Worm (Caenorhabditis elegans) whole organism, young adult: ENCODE measurements around the gene T12B3.2.

Experiments used
- C06A6.2 ChIP-seq: fragments of 200-800 bp; sonication (Bioruptor generic); conservative IDR thresholded peaks from 2 replicates; pipeline ENCODE4 v1.3.6; 2022; ENCODE audit warnings: missing genetic modification characterization, missing compliant biosample characterization
- K11D2.4 ChIP-seq: fragments of 200-800 bp; sonication (Bioruptor generic); IDR thresholded peaks from 2 replicates; pipeline ENCODE4 v1.3.6; 2022; ENCODE audit warnings: missing genetic modification reagents, missing genetic modification characterization, missing compliant biosample characterization
- K12H6.12 ChIP-seq: fragments of 200-800 bp; sonication (Bioruptor generic); optimal IDR thresholded peaks from 2 replicates; lab custom pipeline; 2018; ENCODE audit warnings: mild to moderate bottlenecking, missing genetic modification characterization, missing compliant biosample characterization
- ZK185.1 ChIP-seq: sonication (generic microtip); optimal IDR thresholded peaks from 2 replicates; lab custom pipeline; 2016; ENCODE audit warnings: mild to moderate bottlenecking, missing genetic modification characterization, missing compliant biosample characterization; ENCODE audit not compliant: poor library complexity, severe bottlenecking
- ama-1 ChIP-seq, 3 experiments: fragments of 150-350 bp in 1 of 3; sonication (generic microtip) in 2 of 3; optimal IDR thresholded peaks; 2 replicates each; lab custom pipeline; 2014 to 2018; ENCODE audit warnings: missing biosample characterization in 2 of 3, missing genetic modification characterization in 2 of 3, missing genetic modification reagents in 2 of 3
- aptf-3 ChIP-seq: fragments of 200-800 bp; sonication (Bioruptor generic); IDR thresholded peaks from 2 replicates; pipeline ENCODE4 v1.3.6; 2022; ENCODE audit warnings: missing genetic modification characterization, missing compliant biosample characterization
- atf-7 ChIP-seq: sonication (generic microtip); optimal IDR thresholded peaks from 2 replicates; lab custom pipeline; 2017; ENCODE audit warnings: mild to moderate bottlenecking, missing genetic modification characterization, missing compliant biosample characterization
- attf-5 ChIP-seq: fragments of 200-800 bp; sonication (Bioruptor generic); optimal IDR thresholded peaks from 2 replicates; lab custom pipeline; 2018; ENCODE audit warnings: mild to moderate bottlenecking, missing genetic modification characterization, missing compliant biosample characterization
- cebp-1 ChIP-seq, 2 experiments: fragments of 200-800 bp in 1 of 2; sonication (Bioruptor generic) in 1 of 2; sonication (generic microtip) in 1 of 2; IDR thresholded peaks in 1 of 2; optimal IDR thresholded peaks in 1 of 2; 2 replicates each; pipeline versions ENCODE4 v1.3.6 to Lab custom; 2017 to 2022; ENCODE audit warnings: missing compliant biosample characterization in 2 of 2, missing genetic modification characterization in 2 of 2, mild to moderate bottlenecking in 1 of 2, missing genetic modification reagents in 1 of 2, moderate library complexity in 1 of 2
- ceh-91 ChIP-seq: fragments of 200-800 bp; sonication (Bioruptor generic); IDR thresholded peaks from 2 replicates; pipeline ENCODE4 v1.3.6; 2022; ENCODE audit warnings: missing genetic modification reagents, missing genetic modification characterization, missing compliant biosample characterization
- die-1 ChIP-seq: sonication (generic microtip); optimal IDR thresholded peaks from 2 replicates; lab custom pipeline; 2016; ENCODE audit warnings: missing genotype, mild to moderate bottlenecking, missing genetic modification characterization, missing compliant biosample characterization
- dox-1 ChIP-seq: fragments of 200-800 bp; sonication (Bioruptor generic); IDR thresholded peaks from 2 replicates; pipeline ENCODE4 v1.3.6; 2022; ENCODE audit warnings: missing genetic modification reagents, missing genetic modification characterization, missing compliant biosample characterization
- hmg-1.2 ChIP-seq: fragments of 200-800 bp; sonication (Bioruptor generic); IDR thresholded peaks from 2 replicates; pipeline ENCODE4 v1.3.6; 2022; ENCODE audit warnings: missing genetic modification reagents, missing genetic modification characterization, missing compliant biosample characterization
- hrde-1 ChIP-seq: sonication (generic microtip); optimal IDR thresholded peaks from 2 replicates; lab custom pipeline; 2016; ENCODE audit warnings: missing genetic modification characterization, mild to moderate bottlenecking, missing compliant biosample characterization, moderate library complexity, missing genotype, missing genetic modification reagents, borderline replicate concordance
- hsf-1 ChIP-seq: fragments of 200-800 bp; sonication (Bioruptor generic); IDR thresholded peaks from 2 replicates; pipeline ENCODE4 v1.3.6; 2022; ENCODE audit warnings: missing genetic modification reagents, missing genetic modification characterization, missing compliant biosample characterization
- lin-26 ChIP-seq: fragments of 200-800 bp; sonication (Bioruptor generic); IDR thresholded peaks from 2 replicates; pipeline ENCODE4 v1.3.6; 2022; ENCODE audit warnings: missing genetic modification reagents, missing genetic modification characterization, missing compliant biosample characterization
- lsl-1 ChIP-seq: fragments of 200-800 bp; sonication (Bioruptor generic); optimal IDR thresholded peaks from 2 replicates; lab custom pipeline; 2018; ENCODE audit warnings: mild to moderate bottlenecking, missing genetic modification characterization, moderate library complexity, missing compliant biosample characterization
- lsy-27 ChIP-seq: sonication (generic microtip); optimal IDR thresholded peaks from 2 replicates; lab custom pipeline; 2017; ENCODE audit warnings: missing genetic modification characterization, mild to moderate bottlenecking, missing compliant biosample characterization, antibody characterized with exemption, missing genotype, borderline replicate concordance; ENCODE audit not compliant: insufficient read depth
- madf-3 ChIP-seq: fragments of 200-800 bp; sonication (Bioruptor generic); IDR thresholded peaks from 2 replicates; pipeline ENCODE4 v1.3.6; 2022; ENCODE audit warnings: missing genetic modification reagents, missing genetic modification characterization, missing compliant biosample characterization
- nhr-179 ChIP-seq: sonication (generic microtip); optimal IDR thresholded peaks from 2 replicates; lab custom pipeline; 2016; ENCODE audit warnings: mild to moderate bottlenecking, missing genetic modification characterization, missing compliant biosample characterization
- nhr-80 ChIP-seq: sonication (generic microtip); optimal IDR thresholded peaks from 2 replicates; lab custom pipeline; 2016; ENCODE audit warnings: missing genetic modification characterization, missing compliant biosample characterization
- rpc-1 ChIP-seq, 2 experiments: fragments of 150-350 bp in 1 of 2; sonication (generic microtip) in 1 of 2; optimal IDR thresholded peaks; 2 replicates each; lab custom pipeline; 2014 to 2018; ENCODE audit warnings: missing biosample characterization in 1 of 2, missing genetic modification characterization in 1 of 2, missing genetic modification reagents in 1 of 2, missing genotype in 1 of 2
- sea-2 ChIP-seq: fragments of 200-800 bp; sonication (Bioruptor generic); IDR thresholded peaks from 2 replicates; pipeline ENCODE4 v1.3.6; 2022; ENCODE audit warnings: missing genetic modification characterization, missing compliant biosample characterization
- snpc-1.3 ChIP-seq: sonication (generic microtip); optimal IDR thresholded peaks from 2 replicates; lab custom pipeline; 2017; ENCODE audit warnings: missing genetic modification characterization, mild to moderate bottlenecking, missing compliant biosample characterization, antibody characterized with exemption, moderate library complexity, missing genotype, missing genetic modification reagents; ENCODE audit not compliant: insufficient read depth
- snpc-4 ChIP-seq, 5 experiments: fragments of 150-350 bp in 1 of 5; sonication (generic microtip) in 4 of 5; optimal IDR thresholded peaks; 2 replicates each; lab custom pipeline; 2014 to 2018; ENCODE audit warnings: missing genetic modification characterization in 5 of 5, missing biosample characterization in 3 of 5, antibody characterized with exemption in 2 of 5, mild to moderate bottlenecking in 2 of 5, missing compliant biosample characterization in 2 of 5, missing genotype in 2 of 5, moderate library complexity in 2 of 5, missing genetic modification reagents in 1 of 5
- somi-1 ChIP-seq: fragments of 200-800 bp; sonication (Bioruptor generic); optimal IDR thresholded peaks from 2 replicates; lab custom pipeline; 2018; ENCODE audit warnings: mild to moderate bottlenecking, missing genetic modification characterization, missing compliant biosample characterization
- tlf-1 ChIP-seq: fragments of 200-800 bp; sonication (Bioruptor generic); optimal IDR thresholded peaks from 2 replicates; lab custom pipeline; 2018; ENCODE audit warnings: mild to moderate bottlenecking, missing genetic modification characterization, missing compliant biosample characterization
- zfh-2 ChIP-seq: fragments of 200-800 bp; sonication (Bioruptor generic); conservative IDR thresholded peaks from 2 replicates; pipeline ENCODE4 v1.3.6; 2022; ENCODE audit warnings: missing genetic modification reagents, missing genetic modification characterization, missing compliant biosample characterization
- ztf-26 ChIP-seq: sonication (generic microtip); optimal IDR thresholded peaks from 2 replicates; lab custom pipeline; 2017; ENCODE audit warnings: missing genetic modification characterization, missing compliant biosample characterization
- ztf-6 ChIP-seq: fragments of 200-800 bp; sonication (Bioruptor generic); IDR thresholded peaks from 2 replicates; pipeline ENCODE4 v1.3.6; 2022; ENCODE audit warnings: missing genetic modification reagents, missing genetic modification characterization, missing compliant biosample characterization

T12B3.2 gene

ce11 chrIV:7389719-7390118, 13.1 kb downstream of the T12B3.2 start:
- TF ChIP-seq rpc-1 (optimal IDR thresholded peaks at IDR 0.05; lab: Kevin White, UChicago) (no peak), rpc-1 (tag; optimal IDR thresholded peaks at IDR 0.05; lab: Kevin White, UChicago) (no peak), lsl-1 (peak; percentile 68), snpc-1.3 (tag; lab: Kevin White, UChicago) (peak; percentile 18)

ce11 chrIV:7390126-7390766, 13.6 kb downstream of the T12B3.2 start:
- TF ChIP-seq dox-1 (GFP tag; lab: Robert Waterston, UW) (0 out of 2 replicates have a peak, but pooled peaks have one; percentile 36), K12H6.12 (tag; lab: Kevin White, UChicago) (peak; percentile 44), zfh-2 (GFP tag; lab: Robert Waterston, UW) (peak; percentile 74), hmg-1.2 (GFP tag; lab: Robert Waterston, UW) (peak; percentile 38; the same call in 1 of the 2 replicates), lin-26 (GFP tag; lab: Robert Waterston, UW) (0 out of 2 replicates have a peak, but pooled peaks have one; percentile 26), ztf-26 (no peak), madf-3 (GFP tag; lab: Robert Waterston, UW) (0 out of 2 replicates have a peak, but pooled peaks have one; percentile 53), cebp-1 (GFP tag; IDR thresholded peaks at IDR 0.05; lab: Robert Waterston, UW) (no peak), cebp-1 (tag; optimal IDR thresholded peaks at IDR 0.05; lab: Kevin White, UChicago) (peak; percentile 0), hrde-1 (tag; lab: Kevin White, UChicago) (no peak), hsf-1 (0 out of 2 replicates have a peak, but pooled peaks have one; percentile 44), nhr-179 (tag; lab: Kevin White, UChicago) (no peak)
- TF ChIP-seq, all 124 proteins: peak for 8

- TF ChIP-seq K12H6.12 (tag; lab: Kevin White, UChicago) (peak; percentile 68), ztf-6 (GFP tag; lab: Robert Waterston, UW) (no peak), ama-1 (optimal IDR thresholded peaks at IDR 0.05; lab: Kevin White, UChicago) (no peak), ama-1 (GFP tag; optimal IDR thresholded peaks at IDR 0.05; lab: Kevin White, UChicago) (no peak), zfh-2 (GFP tag; lab: Robert Waterston, UW) (peak; percentile 38; the same call in 1 of the 2 replicates), C06A6.2 (GFP tag; lab: Robert Waterston, UW) (peak; percentile 58; the same call in 1 of the 2 replicates), die-1 (tag; lab: Kevin White, UChicago) (no peak), snpc-4 (GFP tag; optimal IDR thresholded peaks at IDR 0.05; lab: Kevin White, UChicago) (peak; percentile 26), snpc-4 (tag; optimal IDR thresholded peaks at IDR 0.05; lab: Kevin White, UChicago) (no peak), ceh-91 (GFP tag; lab: Robert Waterston, UW) (no peak), atf-7 (peak; percentile 61), tlf-1 (GFP tag; lab: Kevin White, UChicago) (no peak), cebp-1 (GFP tag; IDR thresholded peaks at IDR 0.05; lab: Robert Waterston, UW) (peak; percentile 95), cebp-1 (tag; optimal IDR thresholded peaks at IDR 0.05; lab: Kevin White, UChicago) (peak; percentile 98), somi-1 (peak; percentile 18)
These were observed 15.1 kb downstream of the T12B3.2 start for ce11 chrIV:7391534-7392343.

ce11 chrIV:7393700-7394099, 17.1 kb downstream of the T12B3.2 start, which contains the start of gene pitr-1:
pitr-1 (plus strand) TSS chrIV:7394085.
- no peak for TF ChIP-seq ztf-6 (GFP tag; lab: Robert Waterston, UW)
- TF ChIP-seq sea-2 (GFP tag; lab: Robert Waterston, UW): no peak
- no peak for TF ChIP-seq K11D2.4 (GFP tag; lab: Robert Waterston, UW)
- no peak for TF ChIP-seq aptf-3 (GFP tag; lab: Robert Waterston, UW)
- TF ChIP-seq nhr-80: peak; percentile 60
- peak; percentile 3 for TF ChIP-seq ZK185.1 (tag; lab: Kevin White, UChicago)
- no peak for TF ChIP-seq cebp-1 (GFP tag; IDR thresholded peaks at IDR 0.05; lab: Robert Waterston, UW)
- peak; percentile 15 for TF ChIP-seq cebp-1 (tag; optimal IDR thresholded peaks at IDR 0.05; lab: Kevin White, UChicago)
- no peak for TF ChIP-seq lsy-27 (tag; lab: Kevin White, UChicago)
- peak; percentile 16 for TF ChIP-seq attf-5 (GFP tag; lab: Kevin White, UChicago)
